Fruit fly (Drosophila melanogaster) whole organism, pupa: ENCODE results near the gene CG13039.

Experiments
- CG10348 ChIP-seq: fragments of 200-800 bp; sonication (Bioruptor generic); IDR thresholded peaks from 2 replicates; pipeline ENCODE4 v1.3.6; 2022; ENCODE audit warnings: missing biosample characterization, missing genetic modification characterization
- CG12605 ChIP-seq: fragments of 200-800 bp; sonication (Bioruptor generic); IDR thresholded peaks from 2 replicates; pipeline ENCODE4 v1.3.6; 2022; ENCODE audit warnings: missing biosample characterization, missing genetic modification characterization
- CG13204 ChIP-seq: fragments of 200-800 bp; sonication (Bioruptor generic); optimal IDR thresholded peaks from 2 replicates; lab custom pipeline; 2018; ENCODE audit warnings: missing biosample characterization, mild to moderate bottlenecking, missing genetic modification characterization, moderate library complexity
- CG14655 ChIP-seq: fragments of 200-800 bp; sonication (Bioruptor generic); optimal IDR thresholded peaks from 3 replicates; lab custom pipeline; 2017; ENCODE audit warnings: mild to moderate bottlenecking, missing biosample characterization, missing genetic modification reagents, missing genetic modification characterization
- CG15710 ChIP-seq: fragments of 200-800 bp; sonication (Bioruptor generic); optimal IDR thresholded peaks from 2 replicates; lab custom pipeline; 2018; ENCODE audit warnings: missing biosample characterization, mild to moderate bottlenecking, missing genetic modification characterization, moderate library complexity
- CG17806 ChIP-seq: fragments of 200-800 bp; sonication (Bioruptor generic); optimal IDR thresholded peaks from 2 replicates; lab custom pipeline; 2018; ENCODE audit warnings: missing biosample characterization, mild to moderate bottlenecking, missing genetic modification characterization, moderate library complexity
- CG32121 ChIP-seq: fragments of 200-800 bp; sonication (Bioruptor generic); IDR thresholded peaks from 2 replicates; pipeline ENCODE4 v1.3.6; 2022; ENCODE audit warnings: missing biosample characterization, missing genetic modification characterization
- CG34367 ChIP-seq: fragments of 200-800 bp; sonication (Bioruptor generic); optimal IDR thresholded peaks from 2 replicates; lab custom pipeline; 2018; ENCODE audit warnings: missing biosample characterization, mild to moderate bottlenecking, missing genetic modification characterization
- CG4496 ChIP-seq: fragments of 200-800 bp; sonication (Bioruptor generic); IDR thresholded peaks from 3 replicates; pipeline ENCODE4 v1.3.6; 2022; ENCODE audit warnings: missing biosample characterization, missing genetic modification characterization
- CG8159 ChIP-seq: fragments of 200-800 bp; sonication (Bioruptor generic); optimal IDR thresholded peaks from 3 replicates; lab custom pipeline; 2018; ENCODE audit warnings: missing biosample characterization, mild to moderate bottlenecking, missing genetic modification characterization, moderate library complexity
- CG8301 ChIP-seq: fragments of 200-800 bp; sonication (Bioruptor generic); optimal IDR thresholded peaks from 2 replicates; lab custom pipeline; 2018; ENCODE audit warnings: missing biosample characterization, mild to moderate bottlenecking, missing genetic modification characterization
- CG9948 ChIP-seq: fragments of 200-800 bp; sonication (Bioruptor generic); optimal IDR thresholded peaks from 2 replicates; lab custom pipeline; 2018; ENCODE audit warnings: missing biosample characterization, mild to moderate bottlenecking, missing genetic modification characterization, moderate library complexity
- D1 ChIP-seq: fragments of 200-800 bp; sonication (Bioruptor generic); optimal IDR thresholded peaks from 2 replicates; lab custom pipeline; 2018; ENCODE audit warnings: missing biosample characterization, mild to moderate bottlenecking, missing genetic modification characterization, moderate library complexity
- EcR ChIP-seq: fragments of 200-800 bp; sonication (Bioruptor generic); optimal IDR thresholded peaks from 3 replicates; lab custom pipeline; 2019; ENCODE audit warnings: missing biosample characterization, missing genetic modification characterization, mild to moderate bottlenecking, moderate library complexity, missing genetic modification reagents
- Ets98B ChIP-seq: fragments of 200-800 bp; sonication (Bioruptor generic); IDR thresholded peaks from 2 replicates; pipeline ENCODE4 v1.3.6; 2022; ENCODE audit warnings: missing biosample characterization, missing genetic modification characterization
- Pif1A ChIP-seq: fragments of 200-800 bp; sonication (Bioruptor generic); optimal IDR thresholded peaks from 3 replicates; lab custom pipeline; 2016; ENCODE audit warnings: missing biosample characterization, missing genetic modification characterization
- Pif1B ChIP-seq: fragments of 200-800 bp; sonication (Bioruptor generic); optimal IDR thresholded peaks from 3 replicates; lab custom pipeline; 2016; ENCODE audit warnings: missing biosample characterization, missing genetic modification characterization
- Snoo ChIP-seq: fragments of 200-800 bp; sonication (Bioruptor generic); optimal IDR thresholded peaks from 3 replicates; lab custom pipeline; 2017; ENCODE audit warnings: missing biosample characterization, mild to moderate bottlenecking, missing genetic modification characterization, inconsistent platforms
- fd96Ca ChIP-seq: fragments of 200-800 bp; sonication (Bioruptor generic); IDR thresholded peaks from 3 replicates; pipeline ENCODE4 v1.3.6; 2022; ENCODE audit warnings: missing biosample characterization, missing genetic modification characterization
- gl ChIP-seq: fragments of 200-800 bp; sonication (Bioruptor generic); optimal IDR thresholded peaks from 2 replicates; lab custom pipeline; 2018; ENCODE audit warnings: missing biosample characterization, mild to moderate bottlenecking, missing genetic modification characterization
- rn ChIP-seq: fragments of 200-800 bp; sonication (Bioruptor generic); IDR thresholded peaks from 2 replicates; pipeline ENCODE4 v1.3.6; 2022; ENCODE audit warnings: missing biosample characterization, missing genetic modification characterization

The CG13039 gene

dm6 chr3L:16326657-16327056 lies at the start of gene CG13039, which contains the start of gene CG13040:
TSS of gene CG13039 (minus strand) at chr3L:16326762.
TSS of gene CG13040 (minus strand) at chr3L:16326757.
- no peak for TF ChIP-seq CG15710 (tag; lab: Kevin White, UChicago)
- no peak for TF ChIP-seq EcR (GFP tag; lab: Kevin White, UChicago)
- TF ChIP-seq CG14655 (GFP tag; lab: Kevin White, UChicago) = no peak
- TF ChIP-seq CG32121 (GFP tag; lab: Robert Waterston, UW) = no peak
- no peak for TF ChIP-seq Pif1A (GFP tag; lab: Kevin White, UChicago)
- no peak for TF ChIP-seq Pif1B (GFP tag; lab: Kevin White, UChicago)

DNA sequence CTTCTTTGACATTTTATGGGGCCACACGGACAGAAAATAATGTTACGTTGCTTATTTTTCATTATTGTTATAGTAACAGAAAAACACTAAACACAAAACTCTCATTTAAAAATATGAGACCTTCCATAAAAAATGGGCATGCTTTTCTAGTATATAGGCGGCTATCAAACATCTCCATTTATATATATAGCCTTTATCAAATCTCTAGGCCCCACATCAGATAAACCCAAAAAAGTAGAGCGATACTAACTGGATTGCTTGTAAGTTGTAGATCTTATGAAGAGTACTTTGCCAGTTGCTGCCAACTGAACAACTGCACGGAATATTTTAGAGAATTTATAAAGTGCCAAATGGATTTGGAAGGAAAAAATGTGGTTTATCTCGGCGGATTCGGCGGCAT lies 43.0 kb upstream of the CG13039 start, which contains the start of gene CG18814:
Gene CG18814 (plus strand): TSS at position 301 of the 400 bp plus-strand sequence.
- TF ChIP-seq CG4496 (no peak), CG9948 (tag; lab: Kevin White, UChicago) (no peak), Ets98B (GFP tag; lab: Robert Waterston, UW) (no peak), CG17806 (tag; lab: Kevin White, UChicago) (no peak), fd96Ca (GFP tag; lab: Robert Waterston, UW) (no peak), Snoo (tag; lab: Kevin White, UChicago) (no peak), gl (no peak), CG8301 (tag; lab: Kevin White, UChicago) (no peak), EcR (GFP tag; lab: Kevin White, UChicago) (no peak), CG34367 (no peak), CG32121 (GFP tag; lab: Robert Waterston, UW) (no peak), CG14655 (GFP tag; lab: Kevin White, UChicago) (no peak), Pif1A (GFP tag; lab: Kevin White, UChicago) (no peak), CG10348 (no peak), CG8159 (tag; lab: Kevin White, UChicago) (no peak), D1 (tag; lab: Kevin White, UChicago) (no peak)

DNA sequence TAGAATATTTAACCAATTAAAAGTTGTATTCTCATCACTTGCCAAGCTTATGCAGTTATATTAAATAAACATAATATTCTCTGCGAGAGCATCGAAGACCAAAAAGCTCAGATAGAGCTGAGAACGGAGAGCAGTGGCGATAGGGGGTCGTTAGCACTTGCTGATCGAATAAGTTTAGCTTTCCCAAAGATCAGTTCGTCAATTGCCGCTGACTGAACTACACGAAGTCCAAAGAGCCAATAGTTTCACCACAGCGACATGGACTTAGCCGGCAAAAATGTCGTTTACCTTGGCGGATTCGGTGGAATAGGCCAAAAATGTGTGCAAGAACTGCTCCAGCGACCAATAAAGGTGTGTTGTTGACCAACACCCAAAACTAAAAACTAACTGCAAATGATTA lies 41.6 kb upstream of the CG13039 start, which contains the start of gene CG4842:
Gene CG4842 (plus strand): TSS at position 191 of the 400 bp plus-strand sequence.
- TF ChIP-seq D1 (tag; lab: Kevin White, UChicago) (no peak), EcR (GFP tag; lab: Kevin White, UChicago) (peak; percentile 7)

DNA sequence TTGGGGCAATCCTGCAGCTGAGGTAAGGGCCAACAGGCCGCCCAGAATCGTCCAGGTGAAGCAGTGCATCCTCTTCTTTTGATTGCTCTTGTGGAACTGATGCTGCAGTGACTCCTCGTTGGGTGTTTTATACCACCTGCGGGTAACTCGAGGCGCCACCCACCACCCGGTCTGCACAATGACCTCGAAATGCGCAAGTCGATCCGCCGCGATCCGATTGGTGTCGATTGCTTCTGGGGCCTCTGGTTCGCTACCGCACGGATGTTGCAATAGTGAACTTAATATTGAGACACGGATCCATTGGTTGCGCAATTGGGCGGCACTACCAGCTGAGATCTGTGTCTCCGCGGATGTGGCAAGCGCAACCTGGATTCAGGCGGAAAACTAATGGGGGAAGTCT lies 40.7 kb upstream of the CG13039 start, which contains the start of gene Cpr72Ec:
Gene Cpr72Ec (minus strand): TSS at position 101 of the 400 bp plus-strand sequence.
- no peak for TF ChIP-seq CG8301 (tag; lab: Kevin White, UChicago)
- no peak for TF ChIP-seq EcR (GFP tag; lab: Kevin White, UChicago)
- no peak for TF ChIP-seq Ets98B (GFP tag; lab: Robert Waterston, UW)
- no peak for TF ChIP-seq fd96Ca (GFP tag; lab: Robert Waterston, UW)
- no peak for TF ChIP-seq CG34367
- no peak for TF ChIP-seq CG15710 (tag; lab: Kevin White, UChicago)
- TF ChIP-seq CG9948 (tag; lab: Kevin White, UChicago) = no peak
- no peak for TF ChIP-seq Pif1A (GFP tag; lab: Kevin White, UChicago)
- TF ChIP-seq CG12605 (GFP tag; lab: Robert Waterston, UW) = no peak
- TF ChIP-seq Pif1B (GFP tag; lab: Kevin White, UChicago) = no peak
- TF ChIP-seq CG13204 = no peak
- TF ChIP-seq CG17806 (tag; lab: Kevin White, UChicago) = no peak

DNA sequence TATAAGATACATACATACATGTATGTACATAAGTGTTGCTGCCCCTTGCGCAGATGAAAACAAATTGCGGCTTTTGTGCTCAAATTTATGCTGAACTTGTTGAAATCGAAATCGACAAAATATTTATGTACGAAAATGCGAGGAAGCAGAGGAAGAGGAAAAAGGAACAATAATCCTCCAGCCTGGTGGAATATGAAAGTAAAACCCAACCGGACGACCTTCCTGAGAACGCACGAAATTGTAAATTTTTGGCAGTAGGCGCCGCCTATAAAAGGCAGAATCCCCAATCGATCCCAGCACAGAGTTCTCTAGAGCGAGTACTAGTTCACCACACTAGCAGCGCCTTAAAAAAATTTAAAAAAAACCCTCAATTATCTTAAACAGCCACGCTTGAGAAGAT lies 38.0 kb upstream of the CG13039 start, which contains the start of gene Cpr72Eb:
Gene Cpr72Eb (plus strand): TSS at position 301 of the 400 bp plus-strand sequence.
- no peak for TF ChIP-seq CG32121 (GFP tag; lab: Robert Waterston, UW)
- TF ChIP-seq CG10348 = no peak
- no peak for TF ChIP-seq gl
- no peak for TF ChIP-seq Ets98B (GFP tag; lab: Robert Waterston, UW)
- no peak for TF ChIP-seq D1 (tag; lab: Kevin White, UChicago)
- no peak for TF ChIP-seq Snoo (tag; lab: Kevin White, UChicago)
- no peak for TF ChIP-seq Pif1A (GFP tag; lab: Kevin White, UChicago)
- no peak for TF ChIP-seq CG14655 (GFP tag; lab: Kevin White, UChicago)
- no peak for TF ChIP-seq CG8159 (tag; lab: Kevin White, UChicago)
- TF ChIP-seq CG8301 (tag; lab: Kevin White, UChicago) = no peak
- TF ChIP-seq EcR (GFP tag; lab: Kevin White, UChicago) = no peak
- no peak for TF ChIP-seq rn (GFP tag; lab: Robert Waterston, UW)
- TF ChIP-seq CG12605 (GFP tag; lab: Robert Waterston, UW) = no peak
- TF ChIP-seq CG9948 (tag; lab: Kevin White, UChicago) = no peak
- TF ChIP-seq CG17806 (tag; lab: Kevin White, UChicago) = no peak

DNA sequence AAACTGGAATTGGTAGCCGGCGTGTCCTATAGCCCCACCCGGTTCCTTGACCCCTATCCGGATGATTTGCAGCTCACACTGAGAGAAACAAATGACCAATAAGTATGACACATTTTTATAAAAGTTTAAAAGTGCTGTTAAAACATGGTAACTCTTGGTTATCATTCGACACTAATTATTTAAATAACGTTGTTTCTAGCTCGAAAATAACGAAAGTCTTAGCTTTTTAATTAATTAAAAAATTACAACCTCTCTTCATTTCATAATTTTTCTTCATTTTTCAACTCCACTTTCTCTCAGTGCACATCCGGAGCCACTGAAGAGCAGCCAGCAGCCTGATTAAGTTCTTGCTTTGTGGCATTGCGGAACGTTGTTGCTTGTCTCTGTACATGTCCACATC lies 37.6 kb upstream of the CG13039 start:
- TF ChIP-seq D1 (tag; lab: Kevin White, UChicago) = peak; percentile 85
- TF ChIP-seq Pif1A (GFP tag; lab: Kevin White, UChicago) = peak; percentile 81
- 0 out of 3 replicates have a peak, but pooled peaks have one; percentile 21 for TF ChIP-seq CG4496
- peak; percentile 85 for TF ChIP-seq CG34367
- peak; percentile 92 for TF ChIP-seq CG8159 (tag; lab: Kevin White, UChicago)
- TF ChIP-seq Snoo (tag; lab: Kevin White, UChicago) = peak; percentile 81
- peak; percentile 87 for TF ChIP-seq CG9948 (tag; lab: Kevin White, UChicago)
- 0 out of 2 replicates have a peak, but pooled peaks have one; percentile 24 for TF ChIP-seq CG32121 (GFP tag; lab: Robert Waterston, UW)
- TF ChIP-seq Pif1B (GFP tag; lab: Kevin White, UChicago) = peak; percentile 86
- TF ChIP-seq CG14655 (GFP tag; lab: Kevin White, UChicago) = peak; percentile 85
- peak; percentile 90 for TF ChIP-seq CG17806 (tag; lab: Kevin White, UChicago)
- no peak for TF ChIP-seq rn (GFP tag; lab: Robert Waterston, UW)
- TF ChIP-seq gl = peak; percentile 76
- TF ChIP-seq CG12605 (GFP tag; lab: Robert Waterston, UW) = peak; percentile 44; the same call in 1 of the 2 replicates
- no peak for TF ChIP-seq CG10348
- no peak for TF ChIP-seq fd96Ca (GFP tag; lab: Robert Waterston, UW)
- TF ChIP-seq CG15710 (tag; lab: Kevin White, UChicago) = peak; percentile 90
- TF ChIP-seq CG13204 = no peak
- peak; percentile 75 for TF ChIP-seq CG8301 (tag; lab: Kevin White, UChicago)
- peak; percentile 96 for TF ChIP-seq EcR (GFP tag; lab: Kevin White, UChicago)
- TF ChIP-seq Ets98B (GFP tag; lab: Robert Waterston, UW) = no peak
- TF ChIP-seq, all 21 proteins: peak for 16
